Worm (Caenorhabditis elegans) whole organism, late embryonic: ENCODE measurements around the gene capg-2.

Experiments used
- F13H6.1 ChIP-seq: sonication (generic microtip); optimal IDR thresholded peaks from 2 replicates; lab custom pipeline; 2016; ENCODE audit warnings: missing genetic modification characterization, missing compliant biosample characterization
- K02D7.2 ChIP-seq: sonication (generic microtip); optimal IDR thresholded peaks from 2 replicates; lab custom pipeline; 2017; ENCODE audit warnings: mild to moderate bottlenecking, missing genetic modification characterization, missing compliant biosample characterization
- ceh-14 ChIP-seq: sonication (generic microtip); optimal IDR thresholded peaks from 2 replicates; lab custom pipeline; 2016; ENCODE audit warnings: missing genotype, missing genetic modification characterization, missing compliant biosample characterization
- ceh-18 ChIP-seq: sonication (generic microtip); optimal IDR thresholded peaks from 2 replicates; lab custom pipeline; 2016; ENCODE audit warnings: missing genetic modification characterization, missing compliant biosample characterization
- ceh-19 ChIP-seq: fragments of 200-800 bp; sonication (Bioruptor generic); optimal IDR thresholded peaks from 2 replicates; lab custom pipeline; 2018; ENCODE audit warnings: mild to moderate bottlenecking, missing genetic modification characterization, missing compliant biosample characterization
- ceh-22 ChIP-seq: sonication (generic microtip); optimal IDR thresholded peaks from 2 replicates; lab custom pipeline; 2017; ENCODE audit warnings: missing biosample characterization, missing genetic modification characterization
- ceh-24 ChIP-seq: sonication (generic microtip); optimal IDR thresholded peaks from 2 replicates; lab custom pipeline; 2016; ENCODE audit warnings: mild to moderate bottlenecking, missing genetic modification characterization, missing compliant biosample characterization
- ceh-30 ChIP-seq: fragments of 150-350 bp; optimal IDR thresholded peaks from 2 replicates; lab custom pipeline; 2014; ENCODE audit warnings: missing biosample characterization, missing genetic modification characterization
- ceh-45 ChIP-seq: fragments of 200-800 bp; sonication (Bioruptor generic); IDR thresholded peaks from 2 replicates; pipeline ENCODE4 v1.3.6; 2022; ENCODE audit warnings: missing genetic modification reagents, missing genetic modification characterization, missing compliant biosample characterization
- ceh-48 ChIP-seq: sonication (generic microtip); optimal IDR thresholded peaks from 2 replicates; lab custom pipeline; 2016; ENCODE audit warnings: missing genetic modification characterization, inconsistent platforms, missing compliant biosample characterization
- ceh-6 ChIP-seq: fragments of 200-800 bp; sonication (Bioruptor generic); optimal IDR thresholded peaks from 2 replicates; lab custom pipeline; 2018; ENCODE audit warnings: mild to moderate bottlenecking, missing genetic modification characterization, missing compliant biosample characterization
- ceh-9 ChIP-seq: sonication (generic microtip); optimal IDR thresholded peaks from 2 replicates; lab custom pipeline; 2016; ENCODE audit warnings: mild to moderate bottlenecking, missing genetic modification characterization, inconsistent platforms, missing compliant biosample characterization
- che-1 ChIP-seq: sonication (generic microtip); optimal IDR thresholded peaks from 2 replicates; lab custom pipeline; 2016; ENCODE audit warnings: mild to moderate bottlenecking, missing genetic modification characterization, missing compliant biosample characterization
- elt-2 ChIP-seq: sonication (generic microtip); optimal IDR thresholded peaks from 2 replicates; lab custom pipeline; 2016; ENCODE audit warnings: missing genetic modification reagents, missing genetic modification characterization, missing compliant biosample characterization
- elt-4 ChIP-seq: sonication (generic microtip); optimal IDR thresholded peaks from 2 replicates; lab custom pipeline; 2016; ENCODE audit warnings: missing genetic modification characterization, missing compliant biosample characterization
- ets-4 ChIP-seq: sonication (generic microtip); optimal IDR thresholded peaks from 2 replicates; lab custom pipeline; 2016; ENCODE audit warnings: missing genetic modification characterization, missing compliant biosample characterization
- fax-1 ChIP-seq: sonication (generic microtip); optimal IDR thresholded peaks from 2 replicates; lab custom pipeline; 2016; ENCODE audit warnings: missing genotype, missing genetic modification characterization, missing compliant biosample characterization
- fkh-10 ChIP-seq: fragments of 150-350 bp; optimal IDR thresholded peaks from 2 replicates; lab custom pipeline; 2014; ENCODE audit warnings: missing biosample characterization, missing genetic modification reagents, missing genetic modification characterization
- fkh-6 ChIP-seq: sonication (generic microtip); optimal IDR thresholded peaks from 2 replicates; lab custom pipeline; 2016; ENCODE audit warnings: missing genetic modification characterization, missing compliant biosample characterization
- hlh-13 ChIP-seq: fragments of 200-800 bp; sonication (Bioruptor generic); optimal IDR thresholded peaks from 2 replicates; lab custom pipeline; 2018; ENCODE audit warnings: mild to moderate bottlenecking, missing genetic modification characterization, missing compliant biosample characterization
- hlh-15 ChIP-seq: sonication (generic microtip); optimal IDR thresholded peaks from 2 replicates; lab custom pipeline; 2016; ENCODE audit warnings: missing genetic modification characterization, missing compliant biosample characterization
- hlh-30 ChIP-seq: sonication (generic microtip); optimal IDR thresholded peaks from 2 replicates; lab custom pipeline; 2017; ENCODE audit warnings: antibody characterized with exemption, missing genetic modification characterization, missing compliant biosample characterization; ENCODE audit not compliant: insufficient read depth
- lim-6 ChIP-seq: sonication (generic microtip); optimal IDR thresholded peaks from 2 replicates; lab custom pipeline; 2016; ENCODE audit warnings: missing genetic modification characterization, missing compliant biosample characterization
- madf-2 ChIP-seq: sonication (generic microtip); optimal IDR thresholded peaks from 2 replicates; lab custom pipeline; 2017; ENCODE audit warnings: missing genetic modification characterization, missing compliant biosample characterization
- nfya-1 ChIP-seq: sonication (generic microtip); optimal IDR thresholded peaks from 2 replicates; lab custom pipeline; 2017; ENCODE audit warnings: missing genetic modification characterization, mild to moderate bottlenecking, missing compliant biosample characterization, antibody characterized with exemption, moderate library complexity
- nhr-11 ChIP-seq: fragments of 150-350 bp; optimal IDR thresholded peaks from 2 replicates; lab custom pipeline; 2014; ENCODE audit warnings: missing biosample characterization, missing genetic modification characterization
- nhr-232 ChIP-seq: sonication (generic microtip); optimal IDR thresholded peaks from 2 replicates; lab custom pipeline; 2016; ENCODE audit warnings: missing genetic modification characterization, missing compliant biosample characterization
- odd-2 ChIP-seq: sonication (generic microtip); optimal IDR thresholded peaks from 2 replicates; lab custom pipeline; 2017; ENCODE audit warnings: antibody characterized with exemption, mild to moderate bottlenecking, missing genetic modification characterization, missing compliant biosample characterization
- pag-3 ChIP-seq: sonication (generic microtip); optimal IDR thresholded peaks from 2 replicates; lab custom pipeline; 2016; ENCODE audit warnings: missing compliant biosample characterization, missing genetic modification characterization, borderline replicate concordance
- pat-9 ChIP-seq: fragments of 200-800 bp; sonication (Bioruptor generic); optimal IDR thresholded peaks from 2 replicates; lab custom pipeline; 2018; ENCODE audit warnings: mild to moderate bottlenecking, missing genetic modification characterization, moderate library complexity, missing compliant biosample characterization
- pax-1 ChIP-seq: fragments of 150-350 bp; optimal IDR thresholded peaks from 2 replicates; lab custom pipeline; 2014; ENCODE audit warnings: missing biosample characterization, missing genetic modification characterization
- pros-1 ChIP-seq: fragments of 150-350 bp; optimal IDR thresholded peaks from 2 replicates; lab custom pipeline; 2014; ENCODE audit warnings: missing biosample characterization, missing genetic modification reagents, missing genetic modification characterization
- ref-2 ChIP-seq: sonication (generic microtip); optimal IDR thresholded peaks from 2 replicates; lab custom pipeline; 2016; ENCODE audit warnings: missing genetic modification characterization, missing compliant biosample characterization
- sox-4 ChIP-seq: sonication (generic microtip); optimal IDR thresholded peaks from 2 replicates; lab custom pipeline; 2017; ENCODE audit warnings: mild to moderate bottlenecking, missing genetic modification characterization, inconsistent platforms, missing compliant biosample characterization
- syd-9 ChIP-seq: sonication (generic microtip); optimal IDR thresholded peaks from 2 replicates; lab custom pipeline; 2016; ENCODE audit warnings: mild to moderate bottlenecking, missing genetic modification characterization, moderate library complexity, missing compliant biosample characterization
- tbx-2 ChIP-seq: sonication (generic microtip); optimal IDR thresholded peaks from 2 replicates; lab custom pipeline; 2016; ENCODE audit warnings: missing genetic modification characterization, missing compliant biosample characterization
- tbx-7 ChIP-seq: sonication (generic microtip); optimal IDR thresholded peaks from 2 replicates; lab custom pipeline; 2016; ENCODE audit warnings: missing genotype, missing genetic modification characterization, missing compliant biosample characterization
- zip-5 ChIP-seq: sonication (generic microtip); optimal IDR thresholded peaks from 2 replicates; lab custom pipeline; 2016; ENCODE audit warnings: missing genetic modification characterization, missing compliant biosample characterization
- ztf-16 ChIP-seq: sonication (generic microtip); optimal IDR thresholded peaks from 2 replicates; lab custom pipeline; 2017; ENCODE audit warnings: missing genetic modification characterization, missing compliant biosample characterization

Gene capg-2

ce11 chrV:12300166-12300565 is 28.5 kb downstream of the capg-2 start:
- TF ChIP-seq ceh-18 (no peak), ref-2 (tag; lab: Kevin White, UChicago) (no peak), ztf-16 (tag; lab: Kevin White, UChicago) (no peak), ceh-9 (tag; lab: Kevin White, UChicago) (no peak), odd-2 (no peak), ceh-6 (no peak), pax-1 (no peak), ceh-24 (tag; lab: Kevin White, UChicago) (no peak), ets-4 (tag; lab: Kevin White, UChicago) (no peak), ceh-14 (tag; lab: Kevin White, UChicago) (no peak), syd-9 (no peak), fkh-10 (GFP tag; lab: Kevin White, UChicago) (no peak), nhr-11 (tag; lab: Kevin White, UChicago) (no peak), elt-4 (no peak), madf-2 (tag; lab: Kevin White, UChicago) (no peak), zip-5 (no peak), ceh-30 (tag; lab: Kevin White, UChicago) (peak; percentile 19), ceh-48 (no peak), pat-9 (tag; lab: Kevin White, UChicago) (no peak), nhr-232 (tag; lab: Kevin White, UChicago) (no peak), K02D7.2 (tag; lab: Kevin White, UChicago) (no peak), ceh-45 (GFP tag; lab: Robert Waterston, UW) (no peak), tbx-7 (no peak), tbx-2 (tag; lab: Kevin White, UChicago) (no peak), pros-1 (no peak), pag-3 (tag; lab: Kevin White, UChicago) (no peak), hlh-13 (GFP tag; lab: Kevin White, UChicago) (no peak), hlh-30 (peak; percentile 68), elt-2 (tag; lab: Kevin White, UChicago) (peak; percentile 23), sox-4 (no peak), nfya-1 (tag; lab: Kevin White, UChicago) (peak; percentile 55), che-1 (tag; lab: Kevin White, UChicago) (no peak), hlh-15 (tag; lab: Kevin White, UChicago) (no peak), fkh-6 (no peak), fax-1 (no peak)

- no peak for TF ChIP-seq F13H6.1 (tag; lab: Kevin White, UChicago)
- TF ChIP-seq ceh-19 (GFP tag; lab: Kevin White, UChicago), result no peak
- no peak for TF ChIP-seq hlh-13 (GFP tag; lab: Kevin White, UChicago)
- no peak for TF ChIP-seq odd-2
- TF ChIP-seq ceh-22, result no peak
- TF ChIP-seq ztf-16 (tag; lab: Kevin White, UChicago), result no peak
- TF ChIP-seq lim-6 (tag; lab: Kevin White, UChicago), result no peak
- TF ChIP-seq, all 69 proteins: peak for 0
Measured at ce11 chrV:12300780-12301460, 29.2 kb downstream of the capg-2 start.

DNA sequence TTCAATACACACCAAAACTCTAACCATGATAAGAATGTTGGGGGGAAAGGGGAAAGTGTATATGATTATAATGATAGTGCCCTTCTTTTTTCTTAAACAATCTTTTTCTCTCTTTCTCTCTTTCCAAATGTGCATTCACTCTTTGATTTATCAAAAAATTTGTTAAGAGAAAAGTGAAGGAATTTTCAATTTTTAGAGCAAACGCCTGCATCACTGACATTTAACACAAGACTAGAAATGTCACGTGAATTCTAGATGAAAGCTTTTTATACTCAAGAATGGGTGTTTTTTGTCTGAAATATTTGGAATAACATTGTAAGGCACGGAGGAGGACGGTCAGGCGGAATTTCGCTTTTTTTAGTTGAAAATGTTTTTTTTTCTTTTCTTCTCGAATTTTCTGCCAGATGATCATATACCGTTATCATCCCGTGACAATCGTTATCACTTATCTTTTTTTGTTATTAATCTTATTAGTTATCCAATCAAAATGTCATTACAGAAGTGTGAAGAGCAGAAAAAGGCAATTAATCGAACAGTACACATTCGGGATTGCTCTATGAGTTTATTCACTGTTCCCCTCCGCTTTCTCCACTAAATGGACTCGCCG is 30.4 kb downstream of the capg-2 start, which contains the start of the genes frm-7 and F55C5.17:
Gene frm-7, plus strand, starts transcription at position 500 of the 607 bp plus-strand sequence.
Gene F55C5.17, plus strand, starts transcription at position 557 of the 607 bp plus-strand sequence.
- TF ChIP-seq hlh-30, result peak; percentile 38
- peak; percentile 57 for TF ChIP-seq elt-2 (tag; lab: Kevin White, UChicago)
- TF ChIP-seq fkh-6, result no peak
